Fruit fly (Drosophila melanogaster): ENCODE measurements around the gene dbe.

Gene dbe

DNA sequence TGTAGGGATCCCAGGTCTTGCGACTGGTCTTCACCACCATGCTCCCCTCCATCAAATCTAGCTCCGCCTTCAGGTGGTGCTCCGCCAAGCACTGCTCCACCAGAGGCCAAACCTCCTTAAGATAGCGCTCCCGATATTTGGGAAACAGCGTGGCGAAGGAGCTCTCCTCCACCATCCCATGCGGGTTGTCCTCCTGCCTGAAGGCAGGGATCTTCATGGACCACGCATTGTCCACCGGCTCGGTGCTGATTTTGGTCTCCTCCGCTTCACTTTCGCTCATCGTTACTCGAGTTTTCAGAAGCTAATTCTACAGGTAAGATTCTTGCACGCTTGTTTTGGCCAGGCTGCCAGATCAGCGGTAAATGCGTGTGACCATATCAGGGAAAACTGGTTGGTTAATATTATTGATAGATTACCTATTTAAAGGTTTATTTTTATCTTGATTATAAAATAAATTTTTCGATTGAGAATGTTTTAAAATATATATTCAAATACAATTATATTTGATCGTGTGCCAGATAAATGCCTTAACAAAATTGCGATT is at the start of gene dbe:
Gene dbe, minus strand, starts transcription at position 361 of the 544 bp plus-strand sequence.
- TF ChIP-seq CG12605 (GFP tag; IDR thresholded peaks at IDR 0.05) (no peak), CG10348 (GFP tag; IDR thresholded peaks at IDR 0.05) (no peak), CG13204 (GFP tag; optimal IDR thresholded peaks at IDR 0.05) (no peak), CG9948 (tag; optimal IDR thresholded peaks at IDR 0.05) (no peak), CG14655 (GFP tag; optimal IDR thresholded peaks at IDR 0.05) (no peak), gl (tag; optimal IDR thresholded peaks at IDR 0.05) (no peak), D1 (tag; optimal IDR thresholded peaks at IDR 0.05) (no peak), CG8159 (tag; optimal IDR thresholded peaks at IDR 0.05) (no peak), Pif1A (GFP tag; optimal IDR thresholded peaks at IDR 0.05) (no peak), CG4496 (GFP tag; IDR thresholded peaks at IDR 0.05) (no peak), Pif1B (GFP tag; optimal IDR thresholded peaks at IDR 0.05) (no peak), CG34367 (tag; optimal IDR thresholded peaks at IDR 0.05) (no peak), EcR (GFP tag; optimal IDR thresholded peaks at IDR 0.05) (no peak), CG8301 (tag; optimal IDR thresholded peaks at IDR 0.05) (no peak), rn (GFP tag; IDR thresholded peaks at IDR 0.05) (no peak), Snoo (tag; optimal IDR thresholded peaks at IDR 0.05) (no peak), CG32121 (GFP tag; IDR thresholded peaks at IDR 0.05) (no peak), CG15710 (tag; optimal IDR thresholded peaks at IDR 0.05) (no peak), CG17806 (tag; optimal IDR thresholded peaks at IDR 0.05) (no peak), Ets98B (GFP tag; IDR thresholded peaks at IDR 0.05) (no peak)

DNA sequence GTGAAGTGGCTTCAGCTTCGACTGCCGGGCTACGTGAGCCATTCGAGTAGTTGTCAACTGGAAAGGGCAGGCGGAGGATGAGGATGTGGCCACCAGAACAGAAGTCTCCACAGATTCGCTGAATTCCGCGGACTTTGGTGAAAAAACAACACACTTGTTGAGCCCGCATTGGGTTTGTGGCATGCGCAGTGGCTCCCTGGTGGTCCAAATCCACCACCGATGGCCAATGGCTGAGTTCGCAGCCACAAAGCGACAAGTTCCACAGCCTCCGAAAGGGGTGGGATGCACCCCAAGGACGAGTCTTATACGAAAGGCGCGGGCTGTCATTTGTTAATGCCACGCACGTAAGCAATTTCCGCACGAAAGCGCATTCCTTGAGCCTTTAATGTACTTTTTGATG is 49.1 kb upstream of the dbe start:
- no peak for TF ChIP-seq gl (tag; optimal IDR thresholded peaks at IDR 0.05)
- peak; percentile 83 for TF ChIP-seq CG12605 (GFP tag; IDR thresholded peaks at IDR 0.05)

DNA sequence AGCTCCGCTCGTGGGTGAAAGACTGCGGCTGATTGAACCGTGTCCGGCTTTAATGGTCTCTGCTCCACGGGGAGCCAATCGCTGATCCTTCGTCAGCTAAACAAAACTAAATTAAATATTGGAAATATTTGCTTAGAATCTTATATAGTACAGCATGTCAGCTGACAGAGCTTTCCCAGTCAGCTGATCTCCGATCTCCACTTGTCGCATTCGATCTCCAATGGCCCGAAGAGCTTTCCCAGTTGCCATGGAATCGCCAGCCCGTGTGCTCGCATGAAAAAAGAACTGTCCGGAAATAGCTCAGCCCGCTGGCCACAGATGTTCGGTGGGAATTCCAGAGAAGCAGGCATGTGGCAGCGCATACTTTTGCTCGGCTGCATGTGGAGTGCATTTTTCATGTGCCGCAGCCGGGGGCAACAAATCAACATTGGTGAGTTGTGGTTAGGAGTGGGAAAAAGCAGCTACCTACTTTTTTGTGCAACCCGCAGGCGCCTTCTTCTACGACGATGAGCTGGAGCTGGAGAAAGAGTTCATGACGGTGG is 44.3 kb upstream of the dbe start, which contains the start of gene GluRIIC:
Gene GluRIIC, plus strand, starts transcription at position 237 of the 542 bp plus-strand sequence.
- TF ChIP-seq Snoo (tag; optimal IDR thresholded peaks at IDR 0.05) (no peak), gl (tag; optimal IDR thresholded peaks at IDR 0.05) (no peak), CG9948 (tag; optimal IDR thresholded peaks at IDR 0.05) (no peak), Pif1B (GFP tag; optimal IDR thresholded peaks at IDR 0.05) (no peak), EcR (GFP tag; optimal IDR thresholded peaks at IDR 0.05) (no peak), CG12605 (GFP tag; IDR thresholded peaks at IDR 0.05) (no peak), CG10348 (GFP tag; IDR thresholded peaks at IDR 0.05) (no peak), CG15710 (tag; optimal IDR thresholded peaks at IDR 0.05) (no peak)

DNA sequence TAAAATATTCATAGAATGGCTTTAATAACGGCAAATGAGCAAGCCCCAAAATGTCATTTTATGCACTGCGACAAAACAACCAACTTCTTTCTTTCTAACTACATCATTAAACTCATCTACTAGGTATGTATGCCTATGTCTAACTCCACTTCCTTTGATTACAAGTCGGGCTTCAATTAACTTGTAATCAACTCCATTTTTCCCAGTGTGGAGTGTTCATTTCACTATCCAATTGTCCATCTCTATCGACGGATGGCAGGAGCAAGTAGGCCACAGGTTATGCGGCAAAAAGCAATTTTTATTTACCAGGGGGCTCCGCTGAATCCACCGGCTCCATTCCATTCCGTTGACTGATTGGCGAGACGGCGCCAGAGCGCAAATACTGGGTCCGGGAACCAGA is 34.1 kb upstream of the dbe start:
- no peak for TF ChIP-seq CG10348 (GFP tag; IDR thresholded peaks at IDR 0.05)
- no peak for TF ChIP-seq CG4496 (GFP tag; IDR thresholded peaks at IDR 0.05)
- TF ChIP-seq CG17806 (tag; optimal IDR thresholded peaks at IDR 0.05): no peak
- no peak for TF ChIP-seq CG32121 (GFP tag; IDR thresholded peaks at IDR 0.05)
- no peak for TF ChIP-seq CG8159 (tag; optimal IDR thresholded peaks at IDR 0.05)
- TF ChIP-seq CG15710 (tag; optimal IDR thresholded peaks at IDR 0.05): no peak
- no peak for TF ChIP-seq CG14655 (GFP tag; optimal IDR thresholded peaks at IDR 0.05)
- no peak for TF ChIP-seq EcR (GFP tag; optimal IDR thresholded peaks at IDR 0.05)
- no peak for TF ChIP-seq fd96Ca (GFP tag; IDR thresholded peaks at IDR 0.05)
- TF ChIP-seq CG12605 (GFP tag; IDR thresholded peaks at IDR 0.05): no peak
- no peak for TF ChIP-seq CG8301 (tag; optimal IDR thresholded peaks at IDR 0.05)
- TF ChIP-seq D1 (tag; optimal IDR thresholded peaks at IDR 0.05): no peak
- no peak for TF ChIP-seq gl (tag; optimal IDR thresholded peaks at IDR 0.05)
- no peak for TF ChIP-seq Pif1A (GFP tag; optimal IDR thresholded peaks at IDR 0.05)
- no peak for TF ChIP-seq CG9948 (tag; optimal IDR thresholded peaks at IDR 0.05)

DNA sequence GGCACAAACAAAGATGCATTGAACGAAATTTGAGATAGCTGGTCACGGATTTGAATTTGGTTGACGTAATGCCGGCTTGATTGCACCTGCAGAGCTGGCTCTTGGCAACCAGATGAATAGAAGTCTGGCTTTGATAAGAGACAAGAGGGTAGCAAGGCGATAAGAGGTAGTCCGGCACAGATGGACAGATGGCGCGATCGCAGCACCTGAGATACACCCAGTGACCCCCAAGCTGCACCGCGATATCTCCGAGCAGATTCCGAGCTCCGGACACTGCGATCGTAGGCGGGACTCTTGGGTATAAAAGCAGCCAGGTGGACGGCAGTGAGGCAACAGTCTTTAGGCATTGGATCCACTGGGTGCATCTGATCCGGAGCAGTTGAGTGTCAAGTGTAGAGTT is 28.7 kb upstream of the dbe start, which contains the start of gene Lsp1beta:
Gene Lsp1beta, plus strand, starts transcription at position 185 of the 400 bp plus-strand sequence.
- no peak for TF ChIP-seq CG8301 (tag; optimal IDR thresholded peaks at IDR 0.05)
- TF ChIP-seq CG14655 (GFP tag; optimal IDR thresholded peaks at IDR 0.05): no peak
- no peak for TF ChIP-seq CG32121 (GFP tag; IDR thresholded peaks at IDR 0.05)
- no peak for TF ChIP-seq EcR (GFP tag; optimal IDR thresholded peaks at IDR 0.05)
- no peak for TF ChIP-seq CG10348 (GFP tag; IDR thresholded peaks at IDR 0.05)
- no peak for TF ChIP-seq CG17806 (tag; optimal IDR thresholded peaks at IDR 0.05)
- no peak for TF ChIP-seq CG12605 (GFP tag; IDR thresholded peaks at IDR 0.05)
- TF ChIP-seq D1 (tag; optimal IDR thresholded peaks at IDR 0.05): no peak
- TF ChIP-seq CG34367 (tag; optimal IDR thresholded peaks at IDR 0.05): no peak
- no peak for TF ChIP-seq rn (GFP tag; IDR thresholded peaks at IDR 0.05)
- TF ChIP-seq Pif1A (GFP tag; optimal IDR thresholded peaks at IDR 0.05): no peak
- no peak for TF ChIP-seq Snoo (tag; optimal IDR thresholded peaks at IDR 0.05)
- TF ChIP-seq CG4496 (GFP tag; IDR thresholded peaks at IDR 0.05): no peak
- no peak for TF ChIP-seq Ets98B (GFP tag; IDR thresholded peaks at IDR 0.05)
- no peak for TF ChIP-seq CG13204 (GFP tag; optimal IDR thresholded peaks at IDR 0.05)
- no peak for TF ChIP-seq Pif1B (GFP tag; optimal IDR thresholded peaks at IDR 0.05)
- no peak for TF ChIP-seq gl (tag; optimal IDR thresholded peaks at IDR 0.05)
- TF ChIP-seq fd96Ca (GFP tag; IDR thresholded peaks at IDR 0.05): no peak
- TF ChIP-seq CG9948 (tag; optimal IDR thresholded peaks at IDR 0.05): no peak
- TF ChIP-seq CG15710 (tag; optimal IDR thresholded peaks at IDR 0.05): no peak

DNA sequence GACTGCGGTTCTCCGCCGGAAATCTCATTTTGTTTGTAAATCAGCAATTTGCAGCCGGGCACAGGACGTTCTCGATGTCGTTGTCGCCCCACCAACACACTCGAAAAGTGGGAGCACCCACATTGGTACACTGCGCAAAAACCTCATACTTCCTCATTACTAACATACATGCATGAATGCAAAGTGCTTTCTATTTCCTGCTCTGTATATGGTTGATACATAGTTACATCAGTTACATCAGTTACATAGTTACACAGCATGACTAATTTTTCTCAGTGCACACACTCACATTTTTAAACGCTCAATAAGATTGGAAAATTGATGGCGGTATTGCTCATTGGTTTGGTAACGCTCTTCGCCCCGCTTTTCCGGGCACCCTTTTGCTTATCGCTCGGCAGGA is 27.5 kb upstream of the dbe start:
- TF ChIP-seq CG15710 (tag; optimal IDR thresholded peaks at IDR 0.05) (no peak), CG4496 (GFP tag; IDR thresholded peaks at IDR 0.05) (no peak), Snoo (tag; optimal IDR thresholded peaks at IDR 0.05) (no peak), CG10348 (GFP tag; IDR thresholded peaks at IDR 0.05) (no peak), CG17806 (tag; optimal IDR thresholded peaks at IDR 0.05) (no peak), CG12605 (GFP tag; IDR thresholded peaks at IDR 0.05) (no peak), CG34367 (tag; optimal IDR thresholded peaks at IDR 0.05) (no peak), Pif1A (GFP tag; optimal IDR thresholded peaks at IDR 0.05) (no peak), CG13204 (GFP tag; optimal IDR thresholded peaks at IDR 0.05) (no peak), CG9948 (tag; optimal IDR thresholded peaks at IDR 0.05) (no peak), rn (GFP tag; IDR thresholded peaks at IDR 0.05) (no peak), EcR (GFP tag; optimal IDR thresholded peaks at IDR 0.05) (no peak), fd96Ca (GFP tag; IDR thresholded peaks at IDR 0.05) (no peak), D1 (tag; optimal IDR thresholded peaks at IDR 0.05) (no peak), CG14655 (GFP tag; optimal IDR thresholded peaks at IDR 0.05) (no peak)

Measured in whole organism, pupa.